Worm (Caenorhabditis elegans): Measurements from ENCODE around the gene T24H10.1.
A peak's percentile ranks its signal among the peaks of the same experiment; 100 is the strongest.

T24H10.1 gene

DNA sequence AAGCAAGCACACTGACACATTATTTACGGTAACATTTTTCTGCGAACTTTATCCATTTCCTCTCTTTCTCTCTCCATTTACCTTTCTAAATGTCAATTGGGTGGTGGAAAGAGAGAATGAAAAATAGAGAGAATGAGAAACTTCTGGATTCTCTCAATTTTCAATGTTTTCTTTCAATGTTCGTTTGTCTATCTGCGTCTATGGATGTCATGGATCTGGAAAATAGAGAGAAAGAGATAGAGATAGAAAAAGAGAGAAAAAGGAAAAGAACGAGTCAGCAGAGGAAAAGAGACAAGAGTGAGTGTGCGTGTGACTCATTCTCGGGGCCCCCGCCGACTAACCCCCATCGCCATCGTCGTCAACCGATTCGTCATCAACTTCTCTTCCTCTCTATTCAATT lies 13.7 kb downstream of the T24H10.1 start, which contains the start of gene jun-1 (continued):
- no peak for TF ChIP-seq zim-3 (tag; optimal IDR thresholded peaks at IDR 0.05)
- TF ChIP-seq bed-2 (GFP tag; IDR thresholded peaks at IDR 0.05) = no peak
- TF ChIP-seq attf-3 (GFP tag; conservative IDR thresholded peaks at IDR 0.05) = no peak
- no peak for TF ChIP-seq nhr-90 (tag; optimal IDR thresholded peaks at IDR 0.05)
- TF ChIP-seq unc-62 (GFP tag; optimal IDR thresholded peaks at IDR 0.05) = peak; percentile 37
- TF ChIP-seq die-1 (tag; optimal IDR thresholded peaks at IDR 0.05) = no peak
- no peak for TF ChIP-seq lag-1 (GFP tag; IDR thresholded peaks at IDR 0.05)
- no peak for TF ChIP-seq ceh-40 (GFP tag; IDR thresholded peaks at IDR 0.05)
- TF ChIP-seq dpff-1 (tag; optimal IDR thresholded peaks at IDR 0.05) = no peak
- peak; percentile 54 for TF ChIP-seq C06A6.2 (GFP tag; conservative IDR thresholded peaks at IDR 0.05)
- no peak for TF ChIP-seq tbx-9 (tag; optimal IDR thresholded peaks at IDR 0.05; ENCODE audit: borderline replicate concordance)
- TF ChIP-seq tlf-1 (GFP tag; optimal IDR thresholded peaks at IDR 0.05) = no peak
- TF ChIP-seq F22D6.2 (tag; optimal IDR thresholded peaks at IDR 0.05) = no peak
- no peak for TF ChIP-seq nhr-120 (GFP tag; IDR thresholded peaks at IDR 0.05)
- TF ChIP-seq ztf-25 (GFP tag; IDR thresholded peaks at IDR 0.05) = no peak
- TF ChIP-seq lsl-1 (GFP tag; optimal IDR thresholded peaks at IDR 0.05) = no peak
- no peak for TF ChIP-seq Y53F4B.3 (GFP tag; IDR thresholded peaks at IDR 0.05)
- TF ChIP-seq cebp-2 (GFP tag; IDR thresholded peaks at IDR 0.05) = no peak
- no peak for TF ChIP-seq lin-26 (GFP tag; IDR thresholded peaks at IDR 0.05)
- no peak for TF ChIP-seq ceh-58 (GFP tag; IDR thresholded peaks at IDR 0.05)
- peak; percentile 21 for TF ChIP-seq tbp1 (GFP tag; optimal IDR thresholded peaks at IDR 0.05)
- TF ChIP-seq xnd-1 (tag; optimal IDR thresholded peaks at IDR 0.05) = no peak
- no peak for TF ChIP-seq madf-6 (GFP tag; IDR thresholded peaks at IDR 0.05)
- TF ChIP-seq F49E8.2 (tag; optimal IDR thresholded peaks at IDR 0.05; ENCODE audit: insufficient read depth) = no peak
- no peak for TF ChIP-seq ztf-6 (GFP tag; IDR thresholded peaks at IDR 0.05)
- no peak for TF ChIP-seq nfyb-1 (GFP tag; IDR thresholded peaks at IDR 0.05)
- TF ChIP-seq ceh-100 (GFP tag; IDR thresholded peaks at IDR 0.05) = no peak
- 0 out of 2 replicates have a peak, but pooled peaks have one; percentile 20 for TF ChIP-seq egrh-3 (GFP tag; IDR thresholded peaks at IDR 0.05)
- TF ChIP-seq rpc-1 (optimal IDR thresholded peaks at IDR 0.05) = peak; percentile 17
- no peak for TF ChIP-seq rpc-1 (tag; optimal IDR thresholded peaks at IDR 0.05)
- no peak for TF ChIP-seq F57A8.1 (GFP tag; optimal IDR thresholded peaks at IDR 0.05)
- no peak for TF ChIP-seq Y53G8AR.9 (GFP tag; conservative IDR thresholded peaks at IDR 0.05)
- TF ChIP-seq pha-4 (tag; optimal IDR thresholded peaks at IDR 0.05) = no peak
- TF ChIP-seq fkh-3 (tag; optimal IDR thresholded peaks at IDR 0.05) = no peak
- TF ChIP-seq Y79H2A.3 (GFP tag; conservative IDR thresholded peaks at IDR 0.05) = no peak
- TF ChIP-seq gei-17 (GFP tag; optimal IDR thresholded peaks at IDR 0.05) = peak; percentile 23
- no peak for TF ChIP-seq hmg-20 (GFP tag; IDR thresholded peaks at IDR 0.05)
- peak; percentile 81 for TF ChIP-seq hmg-1.2 (GFP tag; IDR thresholded peaks at IDR 0.05)
- no peak for TF ChIP-seq madf-3 (GFP tag; IDR thresholded peaks at IDR 0.05)
- no peak for TF ChIP-seq B0019.2 (GFP tag; conservative IDR thresholded peaks at IDR 0.05)
- TF ChIP-seq F23B12.7 (tag; optimal IDR thresholded peaks at IDR 0.05; ENCODE audit: insufficient read depth) = no peak
- TF ChIP-seq dpl-1 (GFP tag; optimal IDR thresholded peaks at IDR 0.05) = no peak
- no peak for TF ChIP-seq repo-1 (tag; optimal IDR thresholded peaks at IDR 0.05)
- TF ChIP-seq hlh-12 (tag; optimal IDR thresholded peaks at IDR 0.05) = no peak
- no peak for TF ChIP-seq attf-6 (GFP tag; IDR thresholded peaks at IDR 0.05)
- no peak for TF ChIP-seq ztf-3 (GFP tag; optimal IDR thresholded peaks at IDR 0.05)
- no peak for TF ChIP-seq nhr-27 (tag; optimal IDR thresholded peaks at IDR 0.05)
- no peak for TF ChIP-seq nfya-1 (tag; optimal IDR thresholded peaks at IDR 0.05; ENCODE audit: borderline replicate concordance, insufficient read depth)
- no peak for TF ChIP-seq snpc-4 (GFP tag; optimal IDR thresholded peaks at IDR 0.05)
- peak in 3 of 4 experiments; percentile 3 to 36 (median 26) for TF ChIP-seq snpc-4 (tag; optimal IDR thresholded peaks at IDR 0.05)
- peak; percentile 76 for TF ChIP-seq somi-1 (GFP tag; optimal IDR thresholded peaks at IDR 0.05)

Data from whole organism, young adult.